Fruit fly (Drosophila melanogaster) whole organism, embryonic: ENCODE results near the gene Lsd-1.
A peak's percentile ranks its signal among the peaks of the same experiment; 100 is the strongest.

ENCODE experiments used
- Atf3 ChIP-seq: fragments of 200-800 bp; sonication (Bioruptor generic); optimal IDR thresholded peaks from 3 replicates; lab custom pipeline; 2016; ENCODE audit warnings: missing biosample characterization, missing genetic modification characterization
- Bteb2 ChIP-seq: fragments of 200-800 bp; sonication (Bioruptor generic); optimal IDR thresholded peaks from 2 replicates; lab custom pipeline; 2016; ENCODE audit warnings: missing biosample characterization, missing genetic modification characterization
- CG11093 ChIP-seq: fragments of 200-800 bp; sonication (Bioruptor generic); IDR thresholded peaks from 3 replicates; pipeline ENCODE4 v1.3.6; 2022; ENCODE audit warnings: missing biosample characterization, missing genetic modification characterization
- CG11695 ChIP-seq: fragments of 200-800 bp; sonication (Bioruptor generic); IDR thresholded peaks from 3 replicates; pipeline ENCODE4 v1.3.6; 2022; ENCODE audit warnings: missing biosample characterization, missing genetic modification characterization
- CG13424 ChIP-seq: fragments of 200-800 bp; sonication (Bioruptor generic); optimal IDR thresholded peaks from 2 replicates; lab custom pipeline; 2019; ENCODE audit warnings: missing biosample characterization, mild to moderate bottlenecking, missing genetic modification characterization, moderate library complexity
- CG15601 ChIP-seq: fragments of 200-800 bp; sonication (Bioruptor generic); optimal IDR thresholded peaks from 3 replicates; lab custom pipeline; 2019; ENCODE audit warnings: missing biosample characterization, mild to moderate bottlenecking, missing genetic modification characterization, moderate library complexity
- CG1647 ChIP-seq: fragments of 200-800 bp; sonication (Bioruptor generic); optimal IDR thresholded peaks from 3 replicates; lab custom pipeline; 2016; ENCODE audit warnings: missing biosample characterization, missing genetic modification characterization
- CG1792 ChIP-seq: fragments of 200-800 bp; sonication (Bioruptor generic); optimal IDR thresholded peaks from 2 replicates; lab custom pipeline; 2016; ENCODE audit warnings: missing biosample characterization, missing genetic modification characterization
- CG2202 ChIP-seq: fragments of 200-800 bp; sonication (Bioruptor generic); optimal IDR thresholded peaks from 2 replicates; lab custom pipeline; 2018; ENCODE audit warnings: missing biosample characterization, mild to moderate bottlenecking, missing genetic modification characterization
- CG2889 ChIP-seq: fragments of 200-800 bp; sonication (Bioruptor generic); IDR thresholded peaks from 3 replicates; pipeline ENCODE4 v1.3.6; 2022; ENCODE audit warnings: missing biosample characterization, missing genetic modification characterization
- CG30431 ChIP-seq: fragments of 200-800 bp; sonication (Bioruptor generic); optimal IDR thresholded peaks from 2 replicates; lab custom pipeline; 2017; ENCODE audit warnings: missing biosample characterization, missing genetic modification characterization
- CG31388 ChIP-seq: fragments of 200-800 bp; sonication (Bioruptor generic); optimal IDR thresholded peaks from 2 replicates; lab custom pipeline; 2016; ENCODE audit warnings: missing biosample characterization, missing genetic modification characterization
- CG3407 ChIP-seq: fragments of 200-800 bp; sonication (Bioruptor generic); optimal IDR thresholded peaks from 2 replicates; lab custom pipeline; 2018; ENCODE audit warnings: missing biosample characterization, mild to moderate bottlenecking, missing genetic modification characterization
- CG34224 ChIP-seq: fragments of 200-800 bp; sonication (Bioruptor generic); IDR thresholded peaks from 3 replicates; pipeline ENCODE4 v1.3.6; 2022; ENCODE audit warnings: missing biosample characterization, missing genetic modification characterization; ENCODE audit not compliant: partially characterized antibody
- CG4820 ChIP-seq: fragments of 200-800 bp; sonication (Bioruptor generic); optimal IDR thresholded peaks from 3 replicates; lab custom pipeline; 2016; ENCODE audit warnings: missing biosample characterization, missing genetic modification characterization
- CG6254 ChIP-seq: fragments of 200-800 bp; sonication (Bioruptor generic); optimal IDR thresholded peaks from 3 replicates; lab custom pipeline; 2017; ENCODE audit warnings: mild to moderate bottlenecking, missing biosample characterization, missing genetic modification reagents, missing genetic modification characterization
- CG6854 ChIP-seq: fragments of 200-800 bp; sonication (Bioruptor generic); optimal IDR thresholded peaks from 3 replicates; lab custom pipeline; 2017; ENCODE audit warnings: missing biosample characterization, mild to moderate bottlenecking, missing genetic modification characterization
- E2f2 ChIP-seq: fragments of 200-800 bp; sonication (Bioruptor generic); IDR thresholded peaks from 2 replicates; pipeline ENCODE4 v1.3.6; 2022; ENCODE audit warnings: missing biosample characterization, missing genetic modification characterization
- Ets65A ChIP-seq: fragments of 200-800 bp; sonication (Bioruptor generic); peaks from one replicate; lab custom pipeline; 2016; ENCODE audit warnings: missing biosample characterization, missing genetic modification characterization
- GATAe ChIP-seq: fragments of 200-800 bp; sonication (Bioruptor generic); conservative IDR thresholded peaks from 2 replicates; pipeline ENCODE4 v1.3.6; 2022; ENCODE audit warnings: missing biosample characterization, missing genetic modification characterization
- HLHmδ ChIP-seq: fragments of 200-800 bp; sonication (Bioruptor generic); optimal IDR thresholded peaks from 2 replicates; lab custom pipeline; 2018; ENCODE audit warnings: missing biosample characterization, mild to moderate bottlenecking, missing genetic modification characterization, moderate library complexity
- MBD-R2 ChIP-seq: fragments of 200-800 bp; sonication (Bioruptor generic); IDR thresholded peaks from 2 replicates; pipeline ENCODE4 v1.3.6; 2022; ENCODE audit warnings: missing biosample characterization, missing genetic modification characterization
- MESR4 ChIP-seq: fragments of 200-800 bp; sonication (Bioruptor generic); optimal IDR thresholded peaks from 2 replicates; lab custom pipeline; 2018; ENCODE audit warnings: missing biosample characterization, mild to moderate bottlenecking, missing genetic modification characterization, moderate library complexity
- Meics ChIP-seq: fragments of 200-800 bp; sonication (Bioruptor generic); optimal IDR thresholded peaks from 2 replicates; lab custom pipeline; 2017; ENCODE audit warnings: missing biosample characterization, mild to moderate bottlenecking, missing genetic modification characterization
- Mrtf ChIP-seq: fragments of 200-800 bp; sonication (Bioruptor generic); IDR thresholded peaks from 3 replicates; pipeline ENCODE4 v1.3.6; 2022; ENCODE audit warnings: missing biosample characterization, missing genetic modification characterization
- Myb ChIP-seq: fragments of 200-800 bp; sonication (Bioruptor generic); optimal IDR thresholded peaks from 2 replicates; lab custom pipeline; 2016; ENCODE audit warnings: missing biosample characterization, missing genetic modification characterization
- Rfx ChIP-seq: fragments of 200-800 bp; sonication (Bioruptor generic); IDR thresholded peaks from 2 replicates; pipeline ENCODE4 v1.3.6; 2022; ENCODE audit warnings: missing biosample characterization, missing genetic modification characterization
- Scr ChIP-seq: fragments of 200-800 bp; sonication (Bioruptor generic); IDR thresholded peaks from 2 replicates; pipeline ENCODE4 v1.3.6; 2022; ENCODE audit warnings: missing biosample characterization, missing genetic modification characterization; ENCODE audit not compliant: partially characterized antibody
- TFAM ChIP-seq: fragments of 200-800 bp; sonication (Bioruptor generic); optimal IDR thresholded peaks from 2 replicates; lab custom pipeline; 2017; ENCODE audit warnings: missing biosample characterization, missing genetic modification characterization, inconsistent platforms
- ap ChIP-seq: fragments of 200-800 bp; sonication (Bioruptor generic); IDR thresholded peaks from 2 replicates; pipeline ENCODE4 v1.3.6; 2022; ENCODE audit warnings: missing biosample characterization, missing genetic modification characterization
- btn ChIP-seq: fragments of 200-800 bp; sonication (Bioruptor generic); optimal IDR thresholded peaks from 2 replicates; lab custom pipeline; 2016; ENCODE audit warnings: missing biosample characterization, missing genetic modification characterization
- caup ChIP-seq: fragments of 200-800 bp; sonication (Bioruptor generic); optimal IDR thresholded peaks from 3 replicates; lab custom pipeline; 2017; ENCODE audit warnings: missing biosample characterization, mild to moderate bottlenecking, missing genetic modification characterization, moderate library complexity; ENCODE audit not compliant: severe bottlenecking
- dimm ChIP-seq: fragments of 200-800 bp; sonication (Bioruptor generic); IDR thresholded peaks from 2 replicates; pipeline ENCODE4 v1.3.6; 2022; ENCODE audit warnings: missing biosample characterization, missing genetic modification characterization
- emc ChIP-seq: fragments of 200-800 bp; sonication (Bioruptor generic); optimal IDR thresholded peaks from 2 replicates; lab custom pipeline; 2016; ENCODE audit warnings: missing biosample characterization, missing genetic modification characterization
- esg ChIP-seq: fragments of 200-800 bp; sonication (Bioruptor generic); conservative IDR thresholded peaks from 2 replicates; pipeline ENCODE4 v1.3.6; 2022; ENCODE audit warnings: missing biosample characterization, missing genetic modification characterization
- fd102C ChIP-seq: fragments of 200-800 bp; sonication (Bioruptor generic); optimal IDR thresholded peaks from 2 replicates; lab custom pipeline; 2018; ENCODE audit warnings: missing biosample characterization, mild to moderate bottlenecking, missing genetic modification characterization, moderate library complexity
- fd64A ChIP-seq: fragments of 200-800 bp; sonication (Bioruptor generic); optimal IDR thresholded peaks from 3 replicates; lab custom pipeline; 2018; ENCODE audit warnings: missing biosample characterization, mild to moderate bottlenecking, missing genetic modification characterization
- gem ChIP-seq: fragments of 200-800 bp; sonication (Bioruptor generic); optimal IDR thresholded peaks from 2 replicates; lab custom pipeline; 2019; ENCODE audit warnings: missing biosample characterization, mild to moderate bottlenecking, missing genetic modification characterization, moderate library complexity
- gsb ChIP-seq: fragments of 200-800 bp; sonication (Bioruptor generic); IDR thresholded peaks from 2 replicates; pipeline ENCODE4 v1.3.6; 2022; ENCODE audit warnings: missing biosample characterization, missing genetic modification characterization
- insv ChIP-seq, 2 experiments: fragments of 200-800 bp; sonication (Bioruptor generic); optimal IDR thresholded peaks; 3 replicates each; lab custom pipeline; 2016 to 2018; ENCODE audit warnings: missing biosample characterization in 2 of 2, missing genetic modification characterization in 2 of 2
- jumu ChIP-seq: fragments of 200-800 bp; sonication (Bioruptor generic); optimal IDR thresholded peaks from 3 replicates; lab custom pipeline; 2016; ENCODE audit warnings: missing biosample characterization, missing genetic modification characterization
- kah ChIP-seq: fragments of 200-800 bp; sonication (Bioruptor generic); optimal IDR thresholded peaks from 2 replicates; lab custom pipeline; 2018; ENCODE audit warnings: missing biosample characterization, mild to moderate bottlenecking, missing genetic modification characterization
- lmd ChIP-seq: fragments of 200-800 bp; sonication (Bioruptor generic); IDR thresholded peaks from 2 replicates; pipeline ENCODE4 v1.3.6; 2022; ENCODE audit warnings: missing biosample characterization, missing genetic modification characterization
- oc ChIP-seq: fragments of 200-800 bp; sonication (Bioruptor generic); optimal IDR thresholded peaks from 2 replicates; lab custom pipeline; 2018; ENCODE audit warnings: missing biosample characterization, mild to moderate bottlenecking, missing genetic modification characterization, moderate library complexity
- sob ChIP-seq: fragments of 200-800 bp; sonication (Bioruptor generic); IDR thresholded peaks from 2 replicates; pipeline ENCODE4 v1.3.6; 2022; ENCODE audit warnings: missing biosample characterization, missing genetic modification characterization
- ssp ChIP-seq: fragments of 200-800 bp; sonication (Bioruptor generic); IDR thresholded peaks from 2 replicates; pipeline ENCODE4 v1.3.6; 2022; ENCODE audit warnings: missing biosample characterization, missing genetic modification characterization
- tin ChIP-seq: fragments of 200-800 bp; sonication (Bioruptor generic); optimal IDR thresholded peaks from 3 replicates; lab custom pipeline; 2016; ENCODE audit warnings: missing biosample characterization, missing genetic modification characterization
- wdn ChIP-seq: fragments of 200-800 bp; sonication (Bioruptor generic); IDR thresholded peaks from 2 replicates; pipeline ENCODE4 v1.3.6; 2022; ENCODE audit warnings: missing biosample characterization, missing genetic modification characterization
- wek ChIP-seq: fragments of 200-800 bp; sonication (Bioruptor generic); optimal IDR thresholded peaks from 3 replicates; lab custom pipeline; 2018; ENCODE audit warnings: missing biosample characterization, mild to moderate bottlenecking, missing genetic modification characterization, moderate library complexity
- zf30C ChIP-seq: fragments of 200-800 bp; sonication (Bioruptor generic); optimal IDR thresholded peaks from 3 replicates; lab custom pipeline; 2018; ENCODE audit warnings: missing biosample characterization, mild to moderate bottlenecking, missing genetic modification characterization

Gene Lsd-1

dm6 chr3R:23757912-23758607 is 5.6 kb upstream of the Lsd-1 start, which contains the start of the genes PTPMT1 and Hrd3 (continued):
- TF ChIP-seq Ets65A (GFP tag; lab: Kevin White, UChicago) (peak; percentile 100), btn (GFP tag; lab: Kevin White, UChicago) (peak; percentile 91), gsb (GFP tag; lab: Robert Waterston, UW) (peak; percentile 94), E2f2 (GFP tag; lab: Robert Waterston, UW) (peak; percentile 79), wek (GFP tag; lab: Kevin White, UChicago) (peak; percentile 84), wdn (GFP tag; lab: Robert Waterston, UW) (peak; percentile 89), Rfx (GFP tag; lab: Robert Waterston, UW) (peak; percentile 97), ssp (GFP tag; lab: Robert Waterston, UW) (peak; percentile 90), HLHmδ (GFP tag; lab: Kevin White, UChicago) (no peak), dimm (GFP tag; lab: Robert Waterston, UW) (peak; percentile 77), Scr (GFP tag; lab: Robert Waterston, UW) (0 out of 2 replicates have a peak, but pooled peaks have one; percentile 26), ap (GFP tag; lab: Robert Waterston, UW) (peak; percentile 92), MESR4 (GFP tag; lab: Kevin White, UChicago) (peak; percentile 29), fd64A (peak; percentile 84), Meics (GFP tag; lab: Kevin White, UChicago) (peak; percentile 99), emc (GFP tag; lab: Kevin White, UChicago) (peak; percentile 95), TFAM (GFP tag; lab: Kevin White, UChicago) (peak; percentile 88), CG2202 (tag; lab: Kevin White, UChicago) (peak; percentile 97), esg (GFP tag; lab: Robert Waterston, UW) (peak; percentile 96), CG3407 (GFP tag; lab: Kevin White, UChicago) (peak; percentile 97), CG2889 (GFP tag; lab: Robert Waterston, UW) (peak; percentile 91), CG30431 (peak; percentile 98), lmd (GFP tag; lab: Robert Waterston, UW) (peak; percentile 98), sob (peak; percentile 96), CG6254 (peak; percentile 94), CG34224 (GFP tag; lab: Robert Waterston, UW) (no peak), Myb (GFP tag; lab: Kevin White, UChicago) (peak; percentile 88), Mrtf (GFP tag; lab: Robert Waterston, UW) (peak; percentile 95), CG11695 (GFP tag; lab: Robert Waterston, UW) (peak; percentile 97), gem (tag; lab: Kevin White, UChicago) (peak; percentile 99), insv (GFP tag; optimal IDR thresholded peaks at IDR 0.05; lab: Kevin White, UChicago) (peak; percentile 76 to 85), fd102C (GFP tag; lab: Kevin White, UChicago) (peak; percentile 73), tin (GFP tag; lab: Kevin White, UChicago) (peak; percentile 99), Bteb2 (GFP tag; lab: Kevin White, UChicago) (peak; percentile 98), CG4820 (GFP tag; lab: Kevin White, UChicago) (peak; percentile 98), CG13424 (tag; lab: Kevin White, UChicago) (peak; percentile 99), kah (GFP tag; lab: Kevin White, UChicago) (peak; percentile 93), CG1792 (GFP tag; lab: Kevin White, UChicago) (peak; percentile 94), MBD-R2 (GFP tag; lab: Robert Waterston, UW) (peak; percentile 84), CG15601 (tag; lab: Kevin White, UChicago) (peak; percentile 97), CG11093 (GFP tag; lab: Robert Waterston, UW) (peak; percentile 97), zf30C (GFP tag; lab: Kevin White, UChicago) (peak; percentile 19), Atf3 (GFP tag; lab: Kevin White, UChicago) (peak; percentile 96), CG1647 (GFP tag; lab: Kevin White, UChicago) (peak; percentile 98), CG31388 (GFP tag; lab: Kevin White, UChicago) (peak; percentile 96), GATAe (GFP tag; lab: Robert Waterston, UW) (peak; percentile 88), jumu (GFP tag; lab: Kevin White, UChicago) (peak; percentile 97), CG6854 (GFP tag; lab: Kevin White, UChicago) (peak; percentile 97), caup (GFP tag; lab: Kevin White, UChicago) (peak; percentile 98), oc (peak; percentile 93)
